Fruit fly (Drosophila melanogaster): ENCODE results near the gene CG14708.

Gene CG14708

DNA sequence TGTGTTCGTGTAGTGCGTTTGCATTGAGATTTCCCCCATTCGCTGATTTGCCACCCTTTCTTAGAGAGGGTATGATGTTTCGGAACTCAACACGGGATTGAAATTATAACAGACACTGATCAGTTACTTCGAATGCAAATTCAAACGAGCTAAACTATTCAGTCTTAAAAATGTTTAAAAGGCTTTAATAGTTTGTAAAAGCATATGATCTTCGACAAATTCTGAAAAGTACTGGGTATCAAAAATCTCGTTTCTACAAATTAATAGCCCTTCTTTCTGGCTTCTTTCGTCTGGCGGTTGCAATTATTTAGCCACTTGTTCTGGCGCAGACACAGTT lies 28.3 kb downstream of the CG14708 start:
- TF ChIP-seq Clk (GFP tag; optimal IDR thresholded peaks at IDR 0.05) (peak; percentile 28), CG14711 (tag; optimal IDR thresholded peaks at IDR 0.05) (peak; percentile 76), CG12768 (GFP tag; optimal IDR thresholded peaks at IDR 0.05) (peak; percentile 73), CG11617 (GFP tag; optimal IDR thresholded peaks at IDR 0.05) (peak; percentile 59), CG7101 (tag; optimal IDR thresholded peaks at IDR 0.05) (peak; percentile 75), toe (GFP tag; optimal IDR thresholded peaks at IDR 0.05) (no peak), CG33017 (tag; optimal IDR thresholded peaks at IDR 0.05) (peak; percentile 74), Mnt (GFP tag; optimal IDR thresholded peaks at IDR 0.05) (peak; percentile 23), Crg-1 (GFP tag; optimal IDR thresholded peaks at IDR 0.05) (peak; percentile 23), Hr96 (GFP tag; optimal IDR thresholded peaks at IDR 0.05) (peak; percentile 36), cnc (optimal IDR thresholded peaks at IDR 0.05) (no peak), CG1620 (GFP tag; optimal IDR thresholded peaks at IDR 0.05) (peak; percentile 6), kay (GFP tag; ENCODE audit: borderline replicate concordance) (no peak), CG7045 (GFP tag; optimal IDR thresholded peaks at IDR 0.05) (peak; percentile 70), tj (GFP tag; optimal IDR thresholded peaks at IDR 0.05) (peak; percentile 34), pad (GFP tag; optimal IDR thresholded peaks at IDR 0.05) (no peak), cic (GFP tag; optimal IDR thresholded peaks at IDR 0.05) (no peak), ovo (GFP tag; optimal IDR thresholded peaks at IDR 0.05) (no peak), bab1 (GFP tag; optimal IDR thresholded peaks at IDR 0.05) (peak; percentile 83), CG5204 (GFP tag; optimal IDR thresholded peaks at IDR 0.05) (no peak)

dm6 chr3R:11589764-11590358 lies 35.9 kb downstream of the CG14708 start, which contains the start of gene CG6791:
Gene CG6791 (minus strand): TSS chr3R:11590146.
- TF ChIP-seq bab1 (GFP tag; optimal IDR thresholded peaks at IDR 0.05) = peak; percentile 37
- no peak for TF ChIP-seq CG1620 (GFP tag; optimal IDR thresholded peaks at IDR 0.05)
- TF ChIP-seq cic (GFP tag; optimal IDR thresholded peaks at IDR 0.05) = peak; percentile 14

DNA sequence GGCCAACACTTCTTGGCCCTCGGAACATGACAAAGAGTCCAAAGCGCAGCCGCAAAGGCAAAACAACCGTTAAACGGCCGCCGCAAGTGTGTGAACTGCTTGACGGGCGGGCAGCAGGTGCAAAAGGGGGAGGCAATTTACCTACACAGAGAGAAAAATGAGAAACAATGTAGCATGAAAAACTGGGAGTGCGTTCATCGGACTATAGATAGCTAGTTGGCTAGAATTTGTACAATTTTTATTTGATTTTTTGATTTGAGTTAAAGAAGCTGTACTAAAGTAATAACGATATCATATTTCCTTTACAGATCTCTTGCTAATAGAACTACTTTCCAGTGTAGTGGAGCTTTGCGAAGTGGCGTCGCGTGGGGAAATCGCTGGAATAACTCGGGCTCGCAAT lies 41.6 kb downstream of the CG14708 start:
- TF ChIP-seq CG7101 (tag; optimal IDR thresholded peaks at IDR 0.05) (no peak), CG33017 (tag; optimal IDR thresholded peaks at IDR 0.05) (no peak)

DNA sequence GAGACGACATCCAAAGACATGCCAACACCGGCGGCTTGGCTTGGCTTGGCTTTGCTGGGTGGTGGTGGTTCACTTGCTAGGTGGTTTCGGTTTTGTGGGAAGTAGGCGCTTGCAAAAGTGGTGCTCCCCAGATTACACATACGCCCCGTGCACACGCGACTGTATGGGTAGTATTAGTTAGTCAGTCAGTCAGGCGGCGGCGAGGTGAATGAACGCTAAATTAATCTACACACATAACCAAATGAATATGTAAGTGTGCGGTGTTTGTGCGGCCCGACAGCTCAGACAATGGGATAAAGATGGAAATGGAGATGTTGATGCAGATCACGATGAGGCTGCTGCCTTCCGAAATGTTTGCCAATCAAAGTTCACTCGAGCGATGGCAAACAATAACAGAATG lies 49.2 kb downstream of the CG14708 start:
- no peak for TF ChIP-seq CG7045 (GFP tag; optimal IDR thresholded peaks at IDR 0.05)
- TF ChIP-seq CG7101 (tag; optimal IDR thresholded peaks at IDR 0.05) = no peak
- no peak for TF ChIP-seq tj (GFP tag; optimal IDR thresholded peaks at IDR 0.05)
- TF ChIP-seq CG33017 (tag; optimal IDR thresholded peaks at IDR 0.05) = no peak
